Worm (Caenorhabditis elegans) whole organism, young adult: ENCODE data around the gene ckb-2.

Experiments used
- B0019.2 ChIP-seq: fragments of 200-800 bp; sonication (Bioruptor generic); conservative IDR thresholded peaks from 2 replicates; pipeline ENCODE4 v1.3.6; 2022; ENCODE audit warnings: missing genetic modification reagents, missing genetic modification characterization, missing compliant biosample characterization
- B0261.1 ChIP-seq: sonication (generic microtip); optimal IDR thresholded peaks from 2 replicates; lab custom pipeline; 2016; ENCODE audit warnings: mild to moderate bottlenecking, missing genetic modification characterization, moderate library complexity, missing compliant biosample characterization
- B0336.3 ChIP-seq: fragments of 200-800 bp; sonication (Bioruptor generic); IDR thresholded peaks from 2 replicates; pipeline ENCODE4 v1.3.6; 2022; ENCODE audit warnings: missing genetic modification characterization, missing compliant biosample characterization
- F49E8.2 ChIP-seq: sonication (generic microtip); optimal IDR thresholded peaks from 3 replicates; lab custom pipeline; 2017; ENCODE audit warnings: missing genetic modification characterization, mild to moderate bottlenecking, missing compliant biosample characterization, antibody characterized with exemption, moderate library complexity; ENCODE audit not compliant: insufficient read depth
- dpl-1 ChIP-seq: fragments of 150-350 bp; optimal IDR thresholded peaks from 2 replicates; lab custom pipeline; 2014; ENCODE audit warnings: missing biosample characterization, missing genetic modification reagents, missing genetic modification characterization
- efl-1 ChIP-seq: fragments of 150-350 bp; optimal IDR thresholded peaks from 2 replicates; lab custom pipeline; 2014; ENCODE audit warnings: missing biosample characterization, missing genetic modification reagents, missing genetic modification characterization
- nfya-1 ChIP-seq: sonication (generic microtip); optimal IDR thresholded peaks from 2 replicates; lab custom pipeline; 2017; ENCODE audit warnings: antibody characterized with exemption, missing compliant biosample characterization, missing genetic modification characterization, borderline replicate concordance; ENCODE audit not compliant: insufficient read depth
- nfya-2 ChIP-seq: fragments of 200-800 bp; sonication (Bioruptor generic); IDR thresholded peaks from 2 replicates; pipeline ENCODE4 v1.3.6; 2022; ENCODE audit warnings: missing genetic modification reagents, missing genetic modification characterization, missing compliant biosample characterization
- nhr-90 ChIP-seq: sonication (generic microtip); optimal IDR thresholded peaks from 2 replicates; lab custom pipeline; 2016; ENCODE audit warnings: missing genotype, mild to moderate bottlenecking, missing genetic modification characterization, missing compliant biosample characterization
- zim-3 ChIP-seq: sonication (generic microtip); optimal IDR thresholded peaks from 2 replicates; lab custom pipeline; 2017; ENCODE audit warnings: mild to moderate bottlenecking, missing genetic modification characterization, moderate library complexity, missing compliant biosample characterization
- ztf-22 ChIP-seq: fragments of 200-800 bp; sonication (Bioruptor generic); optimal IDR thresholded peaks from 2 replicates; lab custom pipeline; 2018; ENCODE audit warnings: mild to moderate bottlenecking, missing genetic modification characterization, moderate library complexity, missing compliant biosample characterization

DNA sequence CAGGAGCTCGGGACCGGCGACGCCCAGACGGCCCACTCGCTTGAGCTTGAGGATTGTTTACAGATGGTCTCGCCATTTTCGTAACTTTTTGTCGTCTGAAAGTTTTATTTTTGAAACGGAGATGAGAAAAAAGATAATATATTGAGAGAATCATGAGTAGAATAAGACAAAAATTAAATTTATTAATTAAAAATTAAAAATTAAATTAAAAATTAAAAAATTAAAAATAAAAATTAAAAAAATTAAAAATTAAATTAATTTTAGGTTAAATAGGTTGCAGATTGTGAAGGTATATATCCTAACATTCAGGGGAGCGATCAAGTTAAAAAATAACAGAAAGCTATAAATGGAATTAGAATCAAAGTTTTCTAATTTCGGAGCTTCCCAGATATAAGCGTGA lies 12.0 kb downstream of the ckb-2 start, which contains the start of gene B0284.3:
- no peak for TF ChIP-seq B0019.2 (GFP tag; lab: Robert Waterston, UW)
- TF ChIP-seq B0261.1 (tag; lab: Kevin White, UChicago), result no peak
- no peak for TF ChIP-seq dpl-1 (GFP tag; lab: Kevin White, UChicago)
- no peak for TF ChIP-seq nhr-90 (tag; lab: Kevin White, UChicago)
- TF ChIP-seq efl-1, result no peak
- TF ChIP-seq nfya-2 (GFP tag; lab: Robert Waterston, UW), result no peak
- no peak for TF ChIP-seq B0336.3 (GFP tag; lab: Robert Waterston, UW)
- no peak for TF ChIP-seq nfya-1 (tag; lab: Kevin White, UChicago)
- TF ChIP-seq F49E8.2 (tag; lab: Kevin White, UChicago), result no peak
- no peak for TF ChIP-seq ztf-22
- no peak for TF ChIP-seq zim-3 (tag; lab: Kevin White, UChicago)
